Worm (Caenorhabditis elegans) whole organism, early embryonic: ENCODE measurements around the gene letm-1.

Experiments
- F13C5.2 ChIP-seq: sonication (generic microtip); optimal IDR thresholded peaks from 2 replicates; lab custom pipeline; 2017; ENCODE audit warnings: mild to moderate bottlenecking, missing genetic modification characterization, inconsistent platforms, missing compliant biosample characterization
- flt-1 ChIP-seq: fragments of 200-800 bp; sonication (Bioruptor generic); IDR thresholded peaks from 2 replicates; pipeline ENCODE4 v1.3.6; 2022; ENCODE audit warnings: missing genetic modification characterization, missing compliant biosample characterization
- hmbx-1 ChIP-seq: sonication (generic microtip); optimal IDR thresholded peaks from 2 replicates; lab custom pipeline; 2016; ENCODE audit warnings: mild to moderate bottlenecking, missing genetic modification characterization, missing compliant biosample characterization
- hnd-1 ChIP-seq: sonication (generic microtip); optimal IDR thresholded peaks from 2 replicates; lab custom pipeline; 2016; ENCODE audit warnings: missing genetic modification characterization, missing compliant biosample characterization
- sea-1 ChIP-seq: fragments of 200-800 bp; sonication (Bioruptor generic); conservative IDR thresholded peaks from 2 replicates; pipeline ENCODE4 v1.3.6; 2022; ENCODE audit warnings: missing genetic modification characterization, missing compliant biosample characterization
- tbx-11 ChIP-seq: fragments of 200-800 bp; sonication (Bioruptor generic); IDR thresholded peaks from 2 replicates; pipeline ENCODE4 v1.3.6; 2022; ENCODE audit warnings: missing genetic modification characterization, missing compliant biosample characterization

DNA sequence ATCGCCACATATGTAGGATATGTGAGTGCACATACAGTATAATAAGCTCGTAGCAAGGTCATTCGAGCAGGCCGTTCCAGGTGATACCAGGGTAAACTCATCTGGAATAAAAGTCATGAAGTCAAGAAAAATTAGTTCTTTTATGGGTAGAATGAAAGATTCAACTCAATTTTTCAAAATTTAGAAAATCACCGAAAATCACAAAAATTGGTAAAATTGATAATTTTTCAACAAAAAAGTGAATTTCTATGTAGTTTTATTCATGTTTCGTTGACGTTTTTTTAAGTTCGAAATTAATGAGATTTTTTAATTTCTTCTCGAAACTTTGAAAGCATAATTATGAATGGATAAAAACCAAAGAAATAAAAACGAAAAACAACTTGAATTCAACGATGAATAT is 39.3 kb upstream of the letm-1 start, which contains the start of gene F53F4.16:
- TF ChIP-seq hnd-1 (tag; lab: Kevin White, UChicago) (no peak), tbx-11 (GFP tag; lab: Robert Waterston, UW) (no peak), F13C5.2 (tag; lab: Kevin White, UChicago) (no peak), sea-1 (GFP tag; lab: Robert Waterston, UW) (no peak), flt-1 (GFP tag; lab: Robert Waterston, UW) (no peak), hmbx-1 (tag; lab: Kevin White, UChicago) (no peak)
